Fruit fly (Drosophila melanogaster): ENCODE results near the gene CG14374.

CG14374 gene

DNA sequence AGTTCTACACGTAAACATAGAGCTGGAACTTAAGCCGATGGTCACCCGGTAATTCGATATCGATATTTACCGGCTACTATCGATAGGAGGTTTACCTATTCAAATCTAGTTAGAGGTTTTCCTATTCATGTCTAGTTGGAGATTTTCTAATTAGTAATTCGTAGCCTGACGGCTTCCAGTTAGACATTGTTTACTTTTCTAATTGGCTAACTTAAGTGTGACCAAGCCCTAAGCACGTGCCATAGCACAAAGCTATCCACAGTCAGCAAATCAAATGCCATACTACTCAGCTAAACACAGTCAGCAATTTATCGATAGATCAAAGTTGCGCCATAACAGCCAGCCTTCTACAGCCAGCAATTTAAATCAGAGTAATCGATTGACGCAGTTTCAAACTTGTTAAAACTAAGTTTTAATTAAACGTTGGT, 6.1 kb upstream of the CG14374 start, which contains the start of gene Dpm3 (continued):
- no peak for TF ChIP-seq ab (GFP tag; optimal IDR thresholded peaks at IDR 0.05)
- no peak for TF ChIP-seq pfk (GFP tag; optimal IDR thresholded peaks at IDR 0.05)
- TF ChIP-seq CG3995 (GFP tag; optimal IDR thresholded peaks at IDR 0.05) = no peak
- no peak for TF ChIP-seq dmrt11E (tag; optimal IDR thresholded peaks at IDR 0.05)
- TF ChIP-seq ci (GFP tag; IDR thresholded peaks at IDR 0.05) = peak; percentile 51; the same call in 2 of the 3 replicates
- TF ChIP-seq C15 (GFP tag; IDR thresholded peaks at IDR 0.05) = no peak
- TF ChIP-seq CG43689 (GFP tag; IDR thresholded peaks at IDR 0.05) = no peak
- no peak for TF ChIP-seq gce (GFP tag; IDR thresholded peaks at IDR 0.05)
- no peak for TF ChIP-seq CG15479 (GFP tag; optimal IDR thresholded peaks at IDR 0.05)
- TF ChIP-seq ind (GFP tag; optimal IDR thresholded peaks at IDR 0.05) = peak; percentile 4
- TF ChIP-seq CG13624 (GFP tag; optimal IDR thresholded peaks at IDR 0.05) = peak; percentile 18
- peak; percentile 74 for TF ChIP-seq abd-A (tag; optimal IDR thresholded peaks at IDR 0.05)
- TF ChIP-seq knrl (GFP tag; IDR thresholded peaks at IDR 0.05; ENCODE audit: partially characterized antibody) = peak; percentile 94
- no peak; the same call in 1 of the 2 replicates for TF ChIP-seq CG7372 (GFP tag; IDR thresholded peaks at IDR 0.05)
- no peak for TF ChIP-seq cwo (GFP tag; optimal IDR thresholded peaks at IDR 0.05)
- no peak for TF ChIP-seq Sox100B (GFP tag; optimal IDR thresholded peaks at IDR 0.05)
- peak; percentile 92 for TF ChIP-seq Bgb (GFP tag; IDR thresholded peaks at IDR 0.05; ENCODE audit: partially characterized antibody)
- TF ChIP-seq Dp (GFP tag; optimal IDR thresholded peaks at IDR 0.05) = peak; percentile 97
- no peak for TF ChIP-seq org-1 (GFP tag; optimal IDR thresholded peaks at IDR 0.05)
- TF ChIP-seq CG15514 (GFP tag; optimal IDR thresholded peaks at IDR 0.05) = peak; percentile 58
- TF ChIP-seq CG1602 (GFP tag; optimal IDR thresholded peaks at IDR 0.05) = no peak
- TF ChIP-seq CG4707 (GFP tag; optimal IDR thresholded peaks at IDR 0.05) = no peak
- no peak for TF ChIP-seq CG16863 (GFP tag; optimal IDR thresholded peaks at IDR 0.05)
- no peak for TF ChIP-seq CG18764 (GFP tag; optimal IDR thresholded peaks at IDR 0.05)
- TF ChIP-seq Hr3 (GFP tag; optimal IDR thresholded peaks at IDR 0.05) = no peak
- no peak for TF ChIP-seq vfl (GFP tag; optimal IDR thresholded peaks at IDR 0.05)
- TF ChIP-seq tio (GFP tag; optimal IDR thresholded peaks at IDR 0.05) = no peak
- TF ChIP-seq Max (GFP tag; optimal IDR thresholded peaks at IDR 0.05) = no peak
- TF ChIP-seq wek (GFP tag; optimal IDR thresholded peaks at IDR 0.05) = no peak
- TF ChIP-seq CG31441 (GFP tag; IDR thresholded peaks at IDR 0.05) = no peak
- TF ChIP-seq inv (GFP tag; IDR thresholded peaks at IDR 0.05; ENCODE audit: partially characterized antibody) = peak; percentile 89
- TF ChIP-seq CG14441 (GFP tag; IDR thresholded peaks at IDR 0.05) = no peak
- TF ChIP-seq CG13296 (GFP tag; optimal IDR thresholded peaks at IDR 0.05) = no peak
- no peak for TF ChIP-seq Optix (GFP tag; IDR thresholded peaks at IDR 0.05)
- TF ChIP-seq Mad (GFP tag; optimal IDR thresholded peaks at IDR 0.05) = peak; percentile 70
- peak; percentile 58 for TF ChIP-seq CG12391 (tag; optimal IDR thresholded peaks at IDR 0.05)
- no peak for TF ChIP-seq CG11247 (GFP tag; IDR thresholded peaks at IDR 0.05)
- TF ChIP-seq zfh1 (GFP tag; IDR thresholded peaks at IDR 0.05) = 0 out of 3 replicates have a peak, but pooled peaks have one; percentile 39
- TF ChIP-seq lilli (GFP tag; optimal IDR thresholded peaks at IDR 0.05) = peak; percentile 37
- peak; percentile 54 for TF ChIP-seq gsb-n (tag; optimal IDR thresholded peaks at IDR 0.05)
- TF ChIP-seq btn (GFP tag; optimal IDR thresholded peaks at IDR 0.05) = no peak
- no peak for TF ChIP-seq sim (GFP tag; IDR thresholded peaks at IDR 0.05)
- TF ChIP-seq dimm (GFP tag; IDR thresholded peaks at IDR 0.05) = no peak
- TF ChIP-seq psq (GFP tag; optimal IDR thresholded peaks at IDR 0.05) = no peak
- TF ChIP-seq CG17802 (tag; optimal IDR thresholded peaks at IDR 0.05) = peak; percentile 57
- TF ChIP-seq insv (GFP tag; optimal IDR thresholded peaks at IDR 0.05) = peak; percentile 100
- TF ChIP-seq CG12942 (GFP tag; optimal IDR thresholded peaks at IDR 0.05) = peak; percentile 22
- no peak for TF ChIP-seq cato (GFP tag; optimal IDR thresholded peaks at IDR 0.05; ENCODE audit: borderline replicate concordance)
- no peak for TF ChIP-seq dati (GFP tag; IDR thresholded peaks at IDR 0.05)
- no peak for TF ChIP-seq Dip2 (GFP tag; IDR thresholded peaks at IDR 0.05)
- peak; percentile 72 for TF ChIP-seq CG8290 (GFP tag; optimal IDR thresholded peaks at IDR 0.05)
- TF ChIP-seq CG8290 (tag; optimal IDR thresholded peaks at IDR 0.05) = no peak

All from whole organism, embryonic.